Fruit fly (Drosophila melanogaster): ENCODE data around the gene CG16781.

The CG16781 gene

DNA sequence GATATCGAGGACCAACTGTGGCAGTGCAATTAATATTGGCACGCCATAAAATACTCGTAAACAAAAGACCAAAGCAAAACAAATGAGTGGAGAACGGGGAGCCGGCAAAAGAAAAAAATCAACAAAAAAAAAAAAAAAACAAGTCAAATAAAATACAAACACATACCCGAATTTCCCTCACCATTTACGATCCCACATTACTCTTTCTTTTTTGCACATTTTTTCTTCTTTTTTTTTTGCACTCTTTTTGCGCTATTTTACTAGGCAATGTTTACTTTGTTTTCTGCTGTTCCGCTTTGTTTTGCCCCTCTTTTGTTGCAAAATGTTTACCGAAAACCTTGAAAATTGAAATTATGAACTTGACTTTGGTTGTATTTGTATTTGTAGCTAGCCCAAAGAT lies 17.2 kb downstream of the CG16781 start:
- no peak for TF ChIP-seq Dll (optimal IDR thresholded peaks at IDR 0.05)
- TF ChIP-seq CG8478 (optimal IDR thresholded peaks at IDR 0.05): no peak

DNA sequence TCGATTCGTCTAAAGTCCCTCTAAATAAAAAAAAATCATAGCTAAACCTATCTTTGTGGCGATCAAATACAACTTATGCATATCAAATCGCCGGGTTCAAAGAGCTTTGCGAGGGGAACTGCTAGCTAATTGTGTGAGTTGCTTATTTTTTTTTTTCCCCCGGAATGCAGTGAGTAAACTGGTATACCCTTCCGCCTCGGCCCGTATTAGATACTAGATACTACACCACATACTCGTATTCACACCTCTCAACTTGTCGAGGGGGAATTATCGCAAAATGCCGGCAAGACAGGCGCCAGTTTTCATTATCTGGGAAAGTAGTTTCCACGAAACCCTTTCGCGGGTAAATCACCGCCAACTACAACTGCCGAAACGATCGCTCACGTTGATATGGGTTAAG lies 17.7 kb downstream of the CG16781 start:
- TF ChIP-seq CG8478 (optimal IDR thresholded peaks at IDR 0.05): no peak
- no peak for TF ChIP-seq psq (optimal IDR thresholded peaks at IDR 0.05)
- TF ChIP-seq EcR (GFP tag; optimal IDR thresholded peaks at IDR 0.05): no peak
- TF ChIP-seq usp (GFP tag; optimal IDR thresholded peaks at IDR 0.05): no peak
- no peak for TF ChIP-seq pan (optimal IDR thresholded peaks at IDR 0.05)
- TF ChIP-seq Dll (optimal IDR thresholded peaks at IDR 0.05): no peak

DNA sequence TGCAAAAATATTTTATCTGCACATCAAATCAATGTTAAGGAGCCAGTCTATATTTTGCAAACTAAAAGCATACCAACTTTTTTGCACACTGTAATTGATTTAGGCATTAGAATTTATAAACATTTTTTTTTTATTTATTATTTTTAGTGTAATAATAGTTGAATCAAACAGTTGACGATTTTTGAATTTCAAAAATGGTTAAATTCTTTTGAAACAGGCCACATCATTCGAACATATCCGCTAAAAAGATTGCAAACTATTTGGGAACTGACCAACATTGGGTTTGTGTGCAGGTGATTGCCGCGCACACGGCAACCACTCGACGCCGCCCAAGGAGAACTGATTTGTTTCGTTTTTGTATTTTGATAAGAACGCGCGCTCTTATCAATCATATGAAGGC lies 19.0 kb downstream of the CG16781 start:
- TF ChIP-seq Dll (optimal IDR thresholded peaks at IDR 0.05): no peak
- TF ChIP-seq psq (optimal IDR thresholded peaks at IDR 0.05): no peak
- TF ChIP-seq usp (GFP tag; optimal IDR thresholded peaks at IDR 0.05): no peak
- no peak for TF ChIP-seq pan (optimal IDR thresholded peaks at IDR 0.05)
- no peak for TF ChIP-seq EcR (GFP tag; optimal IDR thresholded peaks at IDR 0.05)
- no peak for TF ChIP-seq CG8478 (optimal IDR thresholded peaks at IDR 0.05)

DNA sequence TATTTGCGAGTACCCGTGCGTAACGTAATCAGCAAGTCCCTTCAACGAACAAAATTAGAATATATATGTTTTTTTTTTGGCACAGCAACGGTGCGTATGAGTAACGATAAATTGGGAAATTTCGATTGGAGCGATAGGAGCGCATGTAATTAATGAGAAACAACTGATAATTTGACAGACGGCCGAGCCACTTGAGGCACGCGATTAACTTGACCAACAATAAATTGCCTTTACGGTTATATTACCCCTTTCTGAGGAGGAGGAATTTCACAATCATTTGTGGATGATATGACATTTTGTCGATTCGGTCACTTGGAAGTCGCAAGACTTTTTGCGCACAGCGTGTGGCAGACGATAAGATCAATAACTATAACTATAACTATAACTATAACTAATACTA lies 19.9 kb downstream of the CG16781 start:
- no peak for TF ChIP-seq pan (optimal IDR thresholded peaks at IDR 0.05)

DNA sequence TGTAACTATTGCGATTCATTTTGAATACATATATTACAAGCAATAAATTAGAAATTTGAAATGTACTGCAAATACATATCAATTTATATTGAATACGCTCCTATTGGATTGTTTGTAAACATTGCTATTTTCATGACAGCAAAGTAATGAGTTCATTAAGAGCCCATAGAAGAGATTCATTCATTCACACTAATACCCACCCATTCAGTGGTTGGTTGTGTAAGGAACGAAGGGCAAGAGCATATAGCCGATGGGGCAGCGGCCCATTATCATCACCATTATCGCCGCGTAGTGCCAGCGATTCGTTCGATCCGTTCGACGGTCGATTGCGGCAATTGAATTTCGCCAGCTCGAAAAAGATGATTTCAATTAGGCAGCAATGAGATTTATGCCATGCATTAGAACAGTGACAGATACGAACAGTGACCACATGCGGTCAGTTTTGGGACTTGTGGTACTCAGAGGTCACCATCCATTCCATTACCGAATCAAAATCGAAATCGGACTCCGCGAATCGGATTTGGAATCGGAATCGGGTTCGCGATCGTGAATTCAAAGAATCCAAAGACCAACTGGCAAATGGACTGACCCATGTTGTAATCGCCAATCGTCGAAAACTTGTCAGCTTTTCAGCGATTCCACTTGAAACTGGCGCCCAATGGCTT lies 21.2 kb downstream of the CG16781 start:
- TF ChIP-seq Dll (optimal IDR thresholded peaks at IDR 0.05) (no peak), psq (optimal IDR thresholded peaks at IDR 0.05) (no peak), CG8478 (optimal IDR thresholded peaks at IDR 0.05) (no peak), EcR (GFP tag; optimal IDR thresholded peaks at IDR 0.05) (no peak), usp (GFP tag; optimal IDR thresholded peaks at IDR 0.05) (no peak), pan (optimal IDR thresholded peaks at IDR 0.05) (no peak)

DNA sequence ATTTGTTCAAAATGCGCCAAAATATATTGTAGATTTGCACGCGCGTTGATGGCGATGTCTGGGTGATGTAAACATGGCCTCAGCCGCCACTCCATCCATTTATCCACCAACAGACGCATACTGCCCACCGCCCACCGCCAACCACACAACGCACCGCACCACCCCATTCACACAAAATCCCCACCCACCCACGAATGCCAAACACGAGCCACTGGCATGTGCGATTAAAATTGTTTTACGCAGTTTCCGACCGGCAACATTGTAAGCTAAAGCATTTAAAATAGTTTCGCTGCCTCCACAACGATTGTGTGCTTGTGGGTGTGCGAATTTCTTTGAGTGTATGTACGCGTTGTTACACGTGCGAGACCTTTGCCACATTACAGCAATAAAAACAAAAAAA lies 23.3 kb downstream of the CG16781 start:
- TF ChIP-seq usp (GFP tag; optimal IDR thresholded peaks at IDR 0.05) (no peak), Dll (optimal IDR thresholded peaks at IDR 0.05) (no peak), pan (optimal IDR thresholded peaks at IDR 0.05) (no peak), CG8478 (optimal IDR thresholded peaks at IDR 0.05) (no peak), EcR (GFP tag; optimal IDR thresholded peaks at IDR 0.05) (no peak), psq (optimal IDR thresholded peaks at IDR 0.05) (no peak)

DNA sequence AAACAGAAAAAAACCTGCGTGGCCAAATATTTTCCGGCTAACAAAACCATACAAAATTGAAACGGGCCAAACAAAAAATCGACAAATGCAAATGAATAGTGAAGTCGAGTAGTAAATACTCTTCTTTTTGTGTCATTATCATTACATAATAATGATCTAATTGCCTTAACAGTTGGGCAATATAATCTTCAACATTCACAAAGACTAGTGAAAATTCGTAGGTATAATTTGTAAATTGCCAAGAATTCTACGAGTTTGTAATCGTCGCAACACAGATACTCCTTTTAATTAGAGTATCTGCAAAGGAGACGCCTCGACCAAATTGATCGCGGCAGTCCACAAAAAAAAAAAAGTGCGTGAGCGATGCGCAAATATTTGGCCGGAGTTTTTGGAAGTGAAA lies 26.4 kb downstream of the CG16781 start:
- TF ChIP-seq Dll (optimal IDR thresholded peaks at IDR 0.05) (no peak), psq (optimal IDR thresholded peaks at IDR 0.05) (no peak), usp (GFP tag; optimal IDR thresholded peaks at IDR 0.05) (no peak), CG8478 (optimal IDR thresholded peaks at IDR 0.05) (no peak), pan (optimal IDR thresholded peaks at IDR 0.05) (no peak), EcR (GFP tag; optimal IDR thresholded peaks at IDR 0.05) (no peak)

DNA sequence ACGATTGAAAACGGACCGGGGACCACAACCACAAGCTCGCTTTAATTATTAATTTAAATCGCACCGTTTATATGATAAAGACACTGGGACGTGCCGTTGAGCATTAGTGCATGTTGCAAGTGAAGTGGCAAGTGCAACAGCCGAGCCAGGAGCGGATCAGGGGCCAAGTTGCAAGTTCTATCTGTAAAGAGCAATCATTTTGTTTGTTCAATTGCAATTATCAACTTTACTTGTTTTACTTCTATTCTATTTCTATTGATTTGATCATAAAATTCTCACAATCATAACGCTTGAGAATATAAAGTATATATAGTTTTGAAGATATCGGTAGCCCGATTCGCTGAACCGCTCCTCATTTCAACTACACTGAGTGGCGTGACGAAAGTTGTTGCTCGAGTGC lies 27.7 kb downstream of the CG16781 start:
- no peak for TF ChIP-seq psq (optimal IDR thresholded peaks at IDR 0.05)
- TF ChIP-seq pan (optimal IDR thresholded peaks at IDR 0.05): no peak
- no peak for TF ChIP-seq CG8478 (optimal IDR thresholded peaks at IDR 0.05)
- no peak for TF ChIP-seq EcR (GFP tag; optimal IDR thresholded peaks at IDR 0.05)
- TF ChIP-seq usp (GFP tag; optimal IDR thresholded peaks at IDR 0.05): no peak

DNA sequence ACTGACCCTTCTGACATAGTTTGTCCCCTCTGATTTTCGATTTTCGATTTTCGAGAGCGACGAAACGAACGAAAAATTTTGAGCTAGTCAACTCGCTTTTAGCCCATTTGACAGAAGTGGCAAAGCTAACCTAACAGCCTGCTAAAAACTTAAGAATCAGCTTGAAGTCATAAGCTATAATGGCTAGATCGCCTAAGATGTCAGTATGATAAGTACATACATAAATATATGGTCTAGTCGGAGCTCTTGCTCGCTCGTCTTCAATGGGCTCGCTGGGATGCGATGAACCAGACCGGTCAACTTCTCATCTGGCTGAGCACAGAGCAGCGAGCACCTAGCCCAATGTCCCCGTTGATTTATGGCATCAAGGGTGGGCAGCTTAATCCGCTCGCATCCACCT lies 28.1 kb downstream of the CG16781 start, which contains the start of gene CG14269:
CG14269 (minus strand) TSS at position 101 of the 400 bp plus-strand sequence.
- TF ChIP-seq EcR (GFP tag; optimal IDR thresholded peaks at IDR 0.05): no peak
- no peak for TF ChIP-seq pan (optimal IDR thresholded peaks at IDR 0.05)
- no peak for TF ChIP-seq CG8478 (optimal IDR thresholded peaks at IDR 0.05)
- TF ChIP-seq psq (optimal IDR thresholded peaks at IDR 0.05): no peak

DNA sequence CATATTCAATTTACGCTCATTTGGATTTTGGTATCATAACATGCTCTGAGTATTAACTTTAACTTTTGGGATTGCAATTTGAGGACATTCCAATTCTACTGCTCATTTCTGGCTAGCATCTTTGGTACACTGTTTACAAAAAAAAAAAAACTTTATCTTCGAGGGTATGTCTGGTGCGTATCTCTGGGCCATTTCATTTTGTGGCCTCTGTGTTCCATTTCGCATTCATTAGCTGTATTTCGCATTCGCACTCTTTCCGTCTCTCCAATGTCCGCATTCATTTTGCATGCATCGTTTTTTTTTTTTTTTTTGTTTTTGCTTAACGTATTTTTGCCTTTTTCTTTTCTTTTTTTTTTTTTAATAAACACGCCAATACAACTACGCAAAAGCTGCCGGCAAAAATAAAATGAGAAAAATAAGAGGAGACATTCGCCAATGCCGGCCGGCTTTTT lies 30.2 kb downstream of the CG16781 start:
- TF ChIP-seq pan (optimal IDR thresholded peaks at IDR 0.05): peak; percentile 96
- no peak for TF ChIP-seq psq (optimal IDR thresholded peaks at IDR 0.05)

DNA sequence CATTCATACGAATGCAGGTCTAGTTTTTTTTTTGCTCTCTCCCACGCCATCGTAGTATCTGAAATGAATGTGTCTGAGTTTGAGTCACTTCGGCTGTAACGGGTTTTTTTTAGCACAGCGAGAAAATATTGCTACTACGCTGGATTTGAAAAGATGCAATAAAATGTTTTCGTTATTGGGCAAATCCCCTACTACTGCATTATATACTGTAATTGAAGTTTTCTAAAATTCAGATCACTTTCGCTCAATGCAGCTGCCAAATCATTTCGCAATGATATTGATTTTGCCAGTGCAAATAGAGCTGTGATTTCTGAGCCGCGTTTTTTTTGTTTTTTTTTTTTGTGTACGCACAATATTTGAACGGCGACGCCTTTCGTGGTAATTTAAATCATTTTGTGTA lies 30.9 kb downstream of the CG16781 start:
- TF ChIP-seq psq (optimal IDR thresholded peaks at IDR 0.05) (no peak), CG8478 (optimal IDR thresholded peaks at IDR 0.05) (no peak), Dll (optimal IDR thresholded peaks at IDR 0.05) (no peak), EcR (GFP tag; optimal IDR thresholded peaks at IDR 0.05) (no peak), pan (optimal IDR thresholded peaks at IDR 0.05) (no peak), usp (GFP tag; optimal IDR thresholded peaks at IDR 0.05) (no peak)

DNA sequence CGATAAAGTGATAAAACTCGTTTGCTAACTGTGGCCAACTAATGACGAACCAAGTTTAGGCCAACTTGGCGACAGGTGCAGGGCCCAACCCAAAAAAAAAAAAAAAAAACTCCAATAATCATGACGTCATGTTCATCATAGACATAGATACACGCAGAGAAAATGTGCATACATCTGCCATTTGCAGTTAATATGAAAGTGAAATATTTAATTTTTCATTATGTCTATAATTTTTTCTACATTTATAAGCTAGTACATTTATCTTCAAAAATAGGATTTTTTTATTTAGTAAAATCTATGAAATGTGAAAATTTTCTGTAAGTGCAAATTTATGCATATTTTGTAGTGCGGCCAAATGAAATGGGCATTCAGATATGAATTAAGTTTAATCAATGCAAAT lies 32.2 kb downstream of the CG16781 start:
- TF ChIP-seq Dll (optimal IDR thresholded peaks at IDR 0.05): no peak
- TF ChIP-seq EcR (GFP tag; optimal IDR thresholded peaks at IDR 0.05): no peak
- TF ChIP-seq pan (optimal IDR thresholded peaks at IDR 0.05): no peak
- no peak for TF ChIP-seq CG8478 (optimal IDR thresholded peaks at IDR 0.05)
- TF ChIP-seq psq (optimal IDR thresholded peaks at IDR 0.05): no peak
- TF ChIP-seq usp (GFP tag; optimal IDR thresholded peaks at IDR 0.05): no peak

DNA sequence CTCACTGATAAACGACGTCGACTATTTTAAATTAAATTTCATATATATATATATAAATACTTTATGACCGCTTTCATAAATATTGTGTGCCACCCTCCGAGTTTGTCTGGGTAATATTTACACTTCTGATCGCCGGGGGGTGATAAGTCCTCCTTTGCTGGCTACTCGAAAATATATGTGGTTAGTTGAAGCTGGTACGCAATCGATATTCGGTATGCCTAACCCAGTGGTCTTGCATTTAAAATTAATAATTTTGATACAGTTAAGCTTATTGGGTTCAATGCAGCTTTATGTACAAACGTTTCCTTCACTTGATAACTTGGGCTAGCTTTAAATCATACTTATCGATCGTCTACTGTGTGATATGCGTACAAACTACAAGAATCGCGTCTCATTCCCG lies 33.9 kb downstream of the CG16781 start:
- TF ChIP-seq usp (GFP tag; optimal IDR thresholded peaks at IDR 0.05): no peak
- TF ChIP-seq CG8478 (optimal IDR thresholded peaks at IDR 0.05): no peak
- TF ChIP-seq pan (optimal IDR thresholded peaks at IDR 0.05): no peak
- TF ChIP-seq psq (optimal IDR thresholded peaks at IDR 0.05): no peak
- TF ChIP-seq Dll (optimal IDR thresholded peaks at IDR 0.05): no peak
- TF ChIP-seq EcR (GFP tag; optimal IDR thresholded peaks at IDR 0.05): no peak
